Fruit fly (Drosophila melanogaster) whole organism, embryonic: ENCODE results near the gene CG12078.
A peak's percentile ranks its signal among the peaks of the same experiment; 100 is the strongest.

Experiments
- B-H2 ChIP-seq: fragments of 200-800 bp; sonication (Bioruptor generic); optimal IDR thresholded peaks from 2 replicates; lab custom pipeline; 2018; ENCODE audit warnings: missing biosample characterization, mild to moderate bottlenecking, missing genetic modification characterization
- CG11456 ChIP-seq: fragments of 200-800 bp; sonication (Bioruptor generic); IDR thresholded peaks from 3 replicates; pipeline ENCODE4 v1.3.6; 2022; ENCODE audit warnings: missing biosample characterization, missing genetic modification characterization
- CG12236 ChIP-seq: fragments of 200-800 bp; sonication (Bioruptor generic); optimal IDR thresholded peaks from 2 replicates; lab custom pipeline; 2016; ENCODE audit warnings: missing biosample characterization, missing genetic modification characterization
- CG12942 ChIP-seq: fragments of 200-800 bp; sonication (Bioruptor generic); optimal IDR thresholded peaks from 3 replicates; lab custom pipeline; 2016; ENCODE audit warnings: missing biosample characterization, missing genetic modification characterization
- CG13424 ChIP-seq: fragments of 200-800 bp; sonication (Bioruptor generic); optimal IDR thresholded peaks from 2 replicates; lab custom pipeline; 2019; ENCODE audit warnings: missing biosample characterization, mild to moderate bottlenecking, missing genetic modification characterization, moderate library complexity
- CG16813 ChIP-seq: fragments of 200-800 bp; sonication (Bioruptor generic); IDR thresholded peaks from 3 replicates; pipeline ENCODE4 v1.3.6; 2022; ENCODE audit warnings: missing biosample characterization, missing genetic modification characterization; ENCODE audit not compliant: partially characterized antibody
- CG1792 ChIP-seq: fragments of 200-800 bp; sonication (Bioruptor generic); optimal IDR thresholded peaks from 2 replicates; lab custom pipeline; 2016; ENCODE audit warnings: missing biosample characterization, missing genetic modification characterization
- CG31365 ChIP-seq: fragments of 200-800 bp; sonication (Bioruptor generic); optimal IDR thresholded peaks from 2 replicates; lab custom pipeline; 2018; ENCODE audit warnings: missing biosample characterization, mild to moderate bottlenecking, missing genetic modification characterization
- CG33213 ChIP-seq: fragments of 200-800 bp; sonication (Bioruptor generic); optimal IDR thresholded peaks from 3 replicates; lab custom pipeline; 2016; ENCODE audit warnings: missing biosample characterization, missing genetic modification characterization
- CG4854 ChIP-seq: fragments of 200-800 bp; sonication (Bioruptor generic); optimal IDR thresholded peaks from 2 replicates; lab custom pipeline; 2016; ENCODE audit warnings: missing biosample characterization, missing genetic modification characterization, inconsistent platforms
- CG5180 ChIP-seq: fragments of 200-800 bp; sonication (Bioruptor generic); optimal IDR thresholded peaks from 3 replicates; lab custom pipeline; 2017; ENCODE audit warnings: missing biosample characterization, missing genetic modification characterization, mild to moderate bottlenecking, moderate library complexity, missing genetic modification reagents
- CG7271 ChIP-seq: fragments of 200-800 bp; sonication (Bioruptor generic); optimal IDR thresholded peaks from 2 replicates; lab custom pipeline; 2018; ENCODE audit warnings: missing biosample characterization, mild to moderate bottlenecking, missing genetic modification characterization, moderate library complexity
- CG7556 ChIP-seq: fragments of 200-800 bp; sonication (Bioruptor generic); optimal IDR thresholded peaks from 2 replicates; lab custom pipeline; 2017; ENCODE audit warnings: missing biosample characterization, mild to moderate bottlenecking, missing genetic modification characterization
- CG7963 ChIP-seq: fragments of 200-800 bp; sonication (Bioruptor generic); IDR thresholded peaks from 3 replicates; pipeline ENCODE4 v1.3.6; 2022; ENCODE audit warnings: missing biosample characterization, missing genetic modification characterization; ENCODE audit not compliant: partially characterized antibody
- Drgx ChIP-seq: fragments of 200-800 bp; sonication (Bioruptor generic); IDR thresholded peaks from 2 replicates; pipeline ENCODE4 v1.3.6; 2022; ENCODE audit warnings: missing biosample characterization, missing genetic modification characterization
- GATAe ChIP-seq: fragments of 200-800 bp; sonication (Bioruptor generic); conservative IDR thresholded peaks from 2 replicates; pipeline ENCODE4 v1.3.6; 2022; ENCODE audit warnings: missing biosample characterization, missing genetic modification characterization
- Med ChIP-seq: fragments of 200-800 bp; sonication (Bioruptor generic); peaks from one replicate; lab custom pipeline; 2016; ENCODE audit warnings: missing biosample characterization, missing genetic modification characterization, mild to moderate bottlenecking, inconsistent platforms, moderate library complexity
- Mes4 ChIP-seq: fragments of 200-800 bp; sonication (Bioruptor generic); optimal IDR thresholded peaks from 2 replicates; lab custom pipeline; 2016; ENCODE audit warnings: missing biosample characterization, missing genetic modification characterization
- Ravus ChIP-seq: fragments of 200-800 bp; sonication (Bioruptor generic); IDR thresholded peaks from 2 replicates; pipeline ENCODE4 v1.3.6; 2022; ENCODE audit warnings: missing biosample characterization, missing genetic modification characterization
- Trl ChIP-seq, 3 experiments: fragments of >200 bp in 2 of 3; fragments of 200-800 bp in 1 of 3; sonication (Bioruptor generic) in 1 of 3; optimal IDR thresholded peaks; 2 replicates in 1 of 3; 3 replicates in 2 of 3; lab custom pipeline; 2016 to 2017; ENCODE audit warnings: missing biosample characterization in 1 of 3, missing genetic modification characterization in 1 of 3
- Usf ChIP-seq: fragments of 200-800 bp; sonication (Bioruptor generic); optimal IDR thresholded peaks from 2 replicates; lab custom pipeline; 2017; ENCODE audit warnings: missing genotype, missing biosample characterization, missing genetic modification characterization
- al ChIP-seq: fragments of 200-800 bp; sonication (Bioruptor generic); IDR thresholded peaks from 2 replicates; pipeline ENCODE4 v1.3.6; 2022; ENCODE audit warnings: missing biosample characterization, missing genetic modification characterization
- az2 ChIP-seq: fragments of 200-800 bp; sonication (Bioruptor generic); optimal IDR thresholded peaks from 3 replicates; lab custom pipeline; 2016; ENCODE audit warnings: missing biosample characterization, missing genetic modification characterization
- bbx ChIP-seq: fragments of 200-800 bp; sonication (Bioruptor generic); IDR thresholded peaks from 2 replicates; pipeline ENCODE4 v1.3.6; 2022; ENCODE audit warnings: missing biosample characterization, missing genetic modification characterization; ENCODE audit not compliant: partially characterized antibody
- bsh ChIP-seq, 2 experiments: fragments of 200-800 bp; sonication (Bioruptor generic); optimal IDR thresholded peaks; 2 replicates each; lab custom pipeline; 2017 to 2018; ENCODE audit warnings: mild to moderate bottlenecking in 2 of 2, missing biosample characterization in 2 of 2, missing genetic modification characterization in 2 of 2, moderate library complexity in 1 of 2
- caup ChIP-seq: fragments of 200-800 bp; sonication (Bioruptor generic); optimal IDR thresholded peaks from 3 replicates; lab custom pipeline; 2017; ENCODE audit warnings: missing biosample characterization, mild to moderate bottlenecking, missing genetic modification characterization, moderate library complexity; ENCODE audit not compliant: severe bottlenecking
- chinmo ChIP-seq: fragments of 200-800 bp; sonication (Bioruptor generic); IDR thresholded peaks from 4 replicates; pipeline ENCODE4 v1.3.6; 2022; ENCODE audit warnings: missing biosample characterization, missing genetic modification characterization; ENCODE audit not compliant: partially characterized antibody
- corto ChIP-seq: fragments of 200-800 bp; sonication (Bioruptor generic); optimal IDR thresholded peaks from 2 replicates; lab custom pipeline; 2016; ENCODE audit warnings: missing biosample characterization, mild to moderate bottlenecking, missing genetic modification characterization, moderate library complexity
- crol ChIP-seq: fragments of 200-800 bp; sonication (Bioruptor generic); IDR thresholded peaks from 2 replicates; pipeline ENCODE4 v1.3.6; 2022; ENCODE audit warnings: missing biosample characterization, missing genetic modification characterization
- dati ChIP-seq: fragments of 200-800 bp; sonication (Bioruptor generic); IDR thresholded peaks from 2 replicates; pipeline ENCODE4 v1.3.6; 2022; ENCODE audit warnings: missing biosample characterization, missing genetic modification characterization
- dmrt99B ChIP-seq: fragments of 200-800 bp; sonication (Bioruptor generic); optimal IDR thresholded peaks from 2 replicates; lab custom pipeline; 2018; ENCODE audit warnings: missing biosample characterization, mild to moderate bottlenecking, missing genetic modification characterization, moderate library complexity
- ems ChIP-seq: fragments of 200-800 bp; sonication (Bioruptor generic); optimal IDR thresholded peaks from 3 replicates; lab custom pipeline; 2016; ENCODE audit warnings: missing biosample characterization, missing genetic modification characterization
- gsb-n ChIP-seq: fragments of 200-800 bp; sonication (Bioruptor generic); optimal IDR thresholded peaks from 3 replicates; lab custom pipeline; 2018; ENCODE audit warnings: missing biosample characterization, mild to moderate bottlenecking, missing genetic modification characterization
- h ChIP-seq: fragments of >200 bp; optimal IDR thresholded peaks from 2 replicates; lab custom pipeline; 2017
- lbe ChIP-seq: fragments of 200-800 bp; sonication (Bioruptor generic); optimal IDR thresholded peaks from 2 replicates; lab custom pipeline; 2016; ENCODE audit warnings: missing biosample characterization, mild to moderate bottlenecking, missing genetic modification characterization
- luna ChIP-seq: fragments of 200-800 bp; sonication (Bioruptor generic); optimal IDR thresholded peaks from 2 replicates; lab custom pipeline; 2016; ENCODE audit warnings: missing biosample characterization, missing genetic modification characterization
- maf-S ChIP-seq: fragments of 200-800 bp; sonication (Bioruptor generic); optimal IDR thresholded peaks from 2 replicates; lab custom pipeline; 2016; ENCODE audit warnings: missing biosample characterization, missing genetic modification characterization
- nom ChIP-seq: fragments of 200-800 bp; sonication (Bioruptor generic); optimal IDR thresholded peaks from 2 replicates; lab custom pipeline; 2017; ENCODE audit warnings: missing biosample characterization, missing genetic modification characterization, mild to moderate bottlenecking, moderate library complexity, missing genetic modification reagents
- sens ChIP-seq: fragments of 200-800 bp; sonication (Bioruptor generic); peaks from one replicate; lab custom pipeline; 2016; ENCODE audit warnings: missing biosample characterization, missing genetic modification characterization
- vnd ChIP-seq: fragments of 200-800 bp; sonication (Bioruptor generic); IDR thresholded peaks from 3 replicates; pipeline ENCODE4 v1.3.6; 2022; ENCODE audit warnings: missing biosample characterization, missing genetic modification characterization; ENCODE audit not compliant: partially characterized antibody
- z ChIP-seq: fragments of 200-800 bp; sonication (Bioruptor generic); IDR thresholded peaks from 3 replicates; pipeline ENCODE4 v1.3.6; 2022; ENCODE audit warnings: missing biosample characterization, missing genetic modification characterization

CG12078 gene

dm6 chr3L:3246378-3247129, 2.5 kb upstream of the CG12078 start:
- TF ChIP-seq chinmo (GFP tag; lab: Robert Waterston, UW) (0 out of 4 replicates have a peak, but pooled peaks have one; percentile 38), lbe (GFP tag; lab: Kevin White, UChicago) (peak; percentile 94), al (GFP tag; lab: Robert Waterston, UW) (no peak), CG5180 (no peak), Usf (GFP tag; lab: Kevin White, UChicago) (no peak), CG31365 (no peak), h (lab: Kevin White, UChicago) (no peak), crol (peak; percentile 43; the same call in 1 of the 2 replicates), bsh (GFP tag; optimal IDR thresholded peaks at IDR 0.05; lab: Kevin White, UChicago) (peak in 1 of 2 experiments; percentile 99), CG12236 (no peak), Med (GFP tag; lab: Kevin White, UChicago) (peak; percentile 29), Trl (optimal IDR thresholded peaks at IDR 0.05; lab: Kevin White, UChicago) (peak in 1 of 2 experiments; percentile 7), Trl (GFP tag; optimal IDR thresholded peaks at IDR 0.05; lab: Kevin White, UChicago) (no peak), nom (GFP tag; lab: Kevin White, UChicago) (peak; percentile 100), Drgx (GFP tag; lab: Robert Waterston, UW) (peak; percentile 94), az2 (GFP tag; lab: Kevin White, UChicago) (no peak), corto (GFP tag; lab: Kevin White, UChicago) (peak; percentile 98)
- TF ChIP-seq, all 482 proteins: peak for 9

DNA sequence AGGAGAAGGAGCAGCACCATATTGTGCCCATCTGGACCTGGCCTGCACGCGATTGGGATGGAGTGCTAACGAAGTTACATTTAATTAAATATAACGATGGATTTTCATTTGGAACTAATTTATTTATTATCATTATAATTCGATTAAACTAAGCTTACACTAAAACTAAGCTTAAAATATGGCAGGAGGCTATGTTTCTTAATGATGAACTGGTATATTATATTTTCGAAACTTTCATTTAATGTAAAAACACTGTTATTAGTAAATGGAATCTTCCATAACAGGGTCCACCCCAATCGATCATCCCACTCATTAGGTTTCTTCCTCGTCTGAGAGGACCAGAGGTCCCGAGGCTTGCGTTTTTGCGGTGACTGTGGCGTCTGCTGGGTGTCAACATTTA, 1.1 kb upstream of the CG12078 start:
- no peak for TF ChIP-seq z (GFP tag; lab: Robert Waterston, UW)
- TF ChIP-seq bsh (GFP tag; optimal IDR thresholded peaks at IDR 0.05; lab: Kevin White, UChicago) = peak in 1 of 2 experiments; percentile 64
- TF ChIP-seq lbe (GFP tag; lab: Kevin White, UChicago) = peak; percentile 51
- no peak for TF ChIP-seq dmrt99B
- peak; percentile 22 for TF ChIP-seq corto (GFP tag; lab: Kevin White, UChicago)
- peak; percentile 94 for TF ChIP-seq nom (GFP tag; lab: Kevin White, UChicago)
- 0 out of 2 replicates have a peak, but pooled peaks have one; percentile 15 for TF ChIP-seq Drgx (GFP tag; lab: Robert Waterston, UW)

DNA sequence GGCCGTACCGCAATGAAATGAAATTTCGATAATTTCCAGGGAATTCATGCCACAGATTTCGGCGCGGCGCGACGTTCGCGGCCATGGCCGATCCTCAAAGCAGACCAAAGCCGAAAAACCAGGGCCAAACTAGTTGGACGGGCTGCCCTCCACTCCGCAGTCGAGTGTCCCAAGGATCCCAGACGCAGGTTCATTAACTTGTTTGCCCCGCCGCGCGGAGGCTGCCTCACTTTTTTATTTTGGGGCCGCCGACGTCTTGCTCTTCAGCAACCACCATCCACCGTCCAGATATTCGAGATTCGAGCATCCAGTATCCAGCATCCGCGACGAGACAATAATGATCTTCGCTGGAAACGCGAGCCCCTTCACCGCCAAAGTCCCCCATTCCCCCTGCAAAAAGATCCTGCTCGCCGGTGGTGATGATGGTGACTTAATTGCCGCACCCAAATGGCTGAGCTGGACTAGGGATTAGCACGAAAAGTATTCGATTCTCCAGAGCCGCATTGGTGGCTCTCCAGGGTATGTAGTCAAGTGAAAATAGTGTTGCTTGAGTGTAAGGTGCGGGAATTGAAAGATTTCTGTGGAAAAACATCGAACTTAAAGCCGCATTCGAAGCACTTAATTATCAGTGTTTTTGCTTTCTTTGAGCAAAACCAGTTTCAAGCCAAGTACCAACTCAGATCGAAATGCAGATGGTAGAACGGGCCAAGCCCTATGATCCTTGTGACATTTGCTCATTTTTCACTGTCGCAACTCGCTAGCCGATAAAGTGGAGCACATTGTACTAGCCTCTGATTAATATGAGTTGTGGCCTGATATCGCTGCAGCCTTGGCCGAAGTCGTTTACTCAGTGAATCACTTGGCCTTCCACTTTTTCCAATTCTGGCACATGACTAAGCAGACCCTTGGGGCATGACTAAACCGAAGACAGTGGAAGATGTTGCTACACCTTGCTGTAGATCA, 1.7 kb downstream of the CG12078 start:
- TF ChIP-seq CG16813 (GFP tag; lab: Robert Waterston, UW) = 0 out of 3 replicates have a peak, but pooled peaks have one; percentile 27
- TF ChIP-seq ems = no peak
- peak; percentile 6 for TF ChIP-seq sens
- no peak for TF ChIP-seq CG1792 (GFP tag; lab: Kevin White, UChicago)
- TF ChIP-seq corto (GFP tag; lab: Kevin White, UChicago) = peak; percentile 18
- no peak for TF ChIP-seq maf-S (GFP tag; lab: Kevin White, UChicago)
- TF ChIP-seq CG7556 = no peak
- peak; percentile 5 for TF ChIP-seq nom (GFP tag; lab: Kevin White, UChicago)

DNA sequence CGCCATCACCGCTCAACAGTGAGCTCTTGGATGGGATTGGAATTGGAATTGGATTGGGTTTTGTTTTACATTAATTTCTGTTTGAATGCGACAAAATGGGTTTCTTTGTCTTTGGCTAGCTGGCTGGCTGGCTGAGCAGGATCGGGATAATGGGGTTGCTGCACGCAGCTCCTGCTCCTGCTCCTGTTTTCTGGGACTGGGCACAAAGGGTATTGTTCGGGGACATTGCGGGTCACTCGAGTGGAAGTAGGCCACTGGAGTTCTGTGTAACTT, 2.8 kb downstream of the CG12078 start:
- no peak for TF ChIP-seq CG33213 (GFP tag; lab: Kevin White, UChicago)
- TF ChIP-seq CG7271 (tag; lab: Kevin White, UChicago) = no peak
- no peak for TF ChIP-seq bbx (GFP tag; lab: Robert Waterston, UW)
- TF ChIP-seq dati (GFP tag; lab: Robert Waterston, UW) = no peak
- no peak for TF ChIP-seq Mes4
- no peak for TF ChIP-seq CG13424 (tag; lab: Kevin White, UChicago)
- TF ChIP-seq B-H2 = no peak
- TF ChIP-seq CG12942 = no peak
- TF ChIP-seq CG7963 = 0 out of 3 replicates have a peak, but pooled peaks have one; percentile 18
- no peak for TF ChIP-seq luna (GFP tag; lab: Kevin White, UChicago)
- no peak for TF ChIP-seq caup (GFP tag; lab: Kevin White, UChicago)
- TF ChIP-seq vnd = 0 out of 3 replicates have a peak, but pooled peaks have one; percentile 16
- TF ChIP-seq gsb-n (tag; lab: Kevin White, UChicago) = no peak
- no peak for TF ChIP-seq CG11456 (GFP tag; lab: Robert Waterston, UW)
- no peak for TF ChIP-seq Ravus (GFP tag; lab: Robert Waterston, UW)
- TF ChIP-seq GATAe (GFP tag; lab: Robert Waterston, UW) = no peak
- no peak for TF ChIP-seq CG4854 (GFP tag; lab: Kevin White, UChicago)
